Fruit fly (Drosophila melanogaster): ENCODE data around the gene Stip1.

Gene Stip1

dm6 chr2L:290373-290772, 4.5 kb upstream of the Stip1 start:
- TF ChIP-seq h (optimal IDR thresholded peaks at IDR 0.05), result no peak
- no peak for TF ChIP-seq CG11560 (tag; IDR thresholded peaks at IDR 0.05)
- peak; percentile 50 for TF ChIP-seq CG12769 (tag; optimal IDR thresholded peaks at IDR 0.05)
- TF ChIP-seq crol (GFP tag; IDR thresholded peaks at IDR 0.05), result 0 out of 2 replicates have a peak, but pooled peaks have one; percentile 15
- peak; percentile 66 for TF ChIP-seq twi (tag; optimal IDR thresholded peaks at IDR 0.05)
- peak; percentile 48 for TF ChIP-seq Med (GFP tag)
- peak; percentile 70 for TF ChIP-seq sug (tag; optimal IDR thresholded peaks at IDR 0.05)
- TF ChIP-seq Atf6 (GFP tag; IDR thresholded peaks at IDR 0.05), result 0 out of 2 replicates have a peak, but pooled peaks have one; percentile 8
- TF ChIP-seq CG10431 (GFP tag; optimal IDR thresholded peaks at IDR 0.05), result no peak

DNA sequence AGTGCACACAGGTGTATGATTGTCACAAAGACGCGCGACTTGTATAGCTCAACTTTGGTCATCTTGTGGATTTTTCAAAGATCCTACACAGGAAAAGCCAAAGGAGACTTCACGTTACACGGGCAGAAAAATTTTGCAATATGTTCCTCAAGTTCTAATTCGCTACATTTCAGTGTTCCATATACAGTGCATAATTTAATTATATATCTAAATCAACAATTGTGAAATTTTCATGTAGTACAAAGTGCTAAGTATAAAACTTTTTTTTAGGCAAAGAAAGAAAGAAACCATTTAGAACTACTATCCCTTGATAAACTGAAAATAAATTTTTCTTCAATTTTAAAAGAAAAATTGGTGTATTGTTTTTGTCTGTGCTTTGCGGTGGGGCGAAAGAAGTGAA, 4.0 kb upstream of the Stip1 start:
- peak; percentile 1 for TF ChIP-seq gem (tag; optimal IDR thresholded peaks at IDR 0.05)
- no peak for TF ChIP-seq BtbVII (GFP tag; optimal IDR thresholded peaks at IDR 0.05)
- TF ChIP-seq CG4282 (GFP tag; optimal IDR thresholded peaks at IDR 0.05), result no peak
- TF ChIP-seq Camta (GFP tag; optimal IDR thresholded peaks at IDR 0.05), result no peak
- TF ChIP-seq D19A (tag; optimal IDR thresholded peaks at IDR 0.05), result no peak
- TF ChIP-seq psq (GFP tag; optimal IDR thresholded peaks at IDR 0.05), result no peak
- TF ChIP-seq sens (GFP tag), result peak; percentile 51
- no peak for TF ChIP-seq CG2712 (tag; optimal IDR thresholded peaks at IDR 0.05)
- no peak for TF ChIP-seq CG2120 (GFP tag; optimal IDR thresholded peaks at IDR 0.05)
- no peak for TF ChIP-seq CG17186 (GFP tag; optimal IDR thresholded peaks at IDR 0.05)
- TF ChIP-seq CG7839 (tag; optimal IDR thresholded peaks at IDR 0.05), result peak; percentile 0
- no peak for TF ChIP-seq dysf (GFP tag; IDR thresholded peaks at IDR 0.05)
- no peak for TF ChIP-seq ken (GFP tag; IDR thresholded peaks at IDR 0.05)
- no peak for TF ChIP-seq CG8924 (tag; optimal IDR thresholded peaks at IDR 0.05)
- no peak for TF ChIP-seq esg (GFP tag; conservative IDR thresholded peaks at IDR 0.05)

- peak; percentile 69 for TF ChIP-seq abd-A (tag; optimal IDR thresholded peaks at IDR 0.05)
- TF ChIP-seq CG2120 (GFP tag; optimal IDR thresholded peaks at IDR 0.05), result no peak
- TF ChIP-seq amos (GFP tag; IDR thresholded peaks at IDR 0.05; ENCODE audit: partially characterized antibody), result peak; percentile 20; the same call in 1 of the 2 replicates
- 0 out of 3 replicates have a peak, but pooled peaks have one; percentile 29 for TF ChIP-seq ken (GFP tag; IDR thresholded peaks at IDR 0.05)
- peak; percentile 22 for TF ChIP-seq CG15514 (GFP tag; optimal IDR thresholded peaks at IDR 0.05)
- peak; percentile 66 for TF ChIP-seq scrt (GFP tag; optimal IDR thresholded peaks at IDR 0.05)
- 0 out of 2 replicates have a peak, but pooled peaks have one; percentile 43 for TF ChIP-seq CG7372 (GFP tag; IDR thresholded peaks at IDR 0.05)
- TF ChIP-seq zfh2 (GFP tag; optimal IDR thresholded peaks at IDR 0.05), result no peak
- 0 out of 2 replicates have a peak, but pooled peaks have one; percentile 9 for TF ChIP-seq lmd (GFP tag; IDR thresholded peaks at IDR 0.05)
- peak; percentile 10; the same call in 1 of the 2 replicates for TF ChIP-seq sna (GFP tag; IDR thresholded peaks at IDR 0.05; ENCODE audit: partially characterized antibody)
- TF ChIP-seq CG10543 (GFP tag; optimal IDR thresholded peaks at IDR 0.05), result peak; percentile 54
- no peak for TF ChIP-seq CG13775 (GFP tag; optimal IDR thresholded peaks at IDR 0.05)
- TF ChIP-seq CG10321 (GFP tag; IDR thresholded peaks at IDR 0.05), result 0 out of 2 replicates have a peak, but pooled peaks have one; percentile 19
- TF ChIP-seq Oaz (GFP tag; IDR thresholded peaks at IDR 0.05), result no peak
- peak; percentile 81 for TF ChIP-seq Med (GFP tag)
- TF ChIP-seq z (GFP tag; IDR thresholded peaks at IDR 0.05), result 0 out of 3 replicates have a peak, but pooled peaks have one; percentile 8
- TF ChIP-seq Bgb (GFP tag; IDR thresholded peaks at IDR 0.05; ENCODE audit: partially characterized antibody), result peak; percentile 24; the same call in 1 of the 2 replicates
- TF ChIP-seq CG43689 (GFP tag; IDR thresholded peaks at IDR 0.05), result no peak
- no peak for TF ChIP-seq Drgx (GFP tag; IDR thresholded peaks at IDR 0.05)
- TF ChIP-seq CG32532 (GFP tag; IDR thresholded peaks at IDR 0.05), result 0 out of 2 replicates have a peak, but pooled peaks have one; percentile 21
- peak; percentile 67 for TF ChIP-seq ewg (GFP tag; optimal IDR thresholded peaks at IDR 0.05)
- TF ChIP-seq sens (GFP tag), result peak; percentile 9
- no peak for TF ChIP-seq CTCF (GFP tag; optimal IDR thresholded peaks at IDR 0.05)
- no peak for TF ChIP-seq CG3726 (GFP tag; IDR thresholded peaks at IDR 0.05)
- TF ChIP-seq Deaf1 (tag; optimal IDR thresholded peaks at IDR 0.05), result peak; percentile 86
- TF ChIP-seq Nf-YC (tag; optimal IDR thresholded peaks at IDR 0.05), result peak; percentile 49
- no peak for TF ChIP-seq Sry-β (GFP tag; optimal IDR thresholded peaks at IDR 0.05)
- TF ChIP-seq pb (GFP tag; optimal IDR thresholded peaks at IDR 0.05), result no peak
- no peak for TF ChIP-seq dysf (GFP tag; IDR thresholded peaks at IDR 0.05)
Observed at dm6 chr2L:291657-292056, 3.3 kb upstream of the Stip1 start, which contains the start of gene CG3625. Gene CG3625 (minus strand): TSS chr2L:291795.
